Worm (Caenorhabditis elegans) whole organism, dauer: Measurements from ENCODE around the gene Y105C5A.1273.
"Not testable (repeated sequence)": the region's sequence is repeated elsewhere in the genome, so short reads cannot be mapped to it uniquely, and the experiment has no call there.

Experiments
- unc-62 ChIP-seq: sonication (generic microtip); optimal IDR thresholded peaks from 2 replicates; lab custom pipeline; 2017; ENCODE audit warnings: missing biosample characterization, missing genetic modification reagents, missing genetic modification characterization

The Y105C5A.1273 gene

ce11 chrIV:15790846-15791245 lies at the start of gene Y105C5A.1273:
Gene Y105C5A.1273 (plus strand): TSS chrIV:15791146.
- not testable (repeated sequence) for TF ChIP-seq unc-62 (GFP tag; lab: Kevin White, UChicago)

- TF ChIP-seq unc-62 (GFP tag; lab: Kevin White, UChicago) = no peak
These were observed 40.8 kb upstream of the Y105C5A.1273 start for ce11 chrIV:15750014-15750776.

- not testable (repeated sequence) for TF ChIP-seq unc-62 (GFP tag; lab: Kevin White, UChicago)
These were observed 38.8 kb upstream of the Y105C5A.1273 start, which contains the start of gene Y105C5A.1285 for ce11 chrIV:15752114-15752513. Gene Y105C5A.1285 (plus strand): TSS chrIV:15752414.

ce11 chrIV:15793213-15793612 lies 2.3 kb downstream of the Y105C5A.1273 start:
- no peak for TF ChIP-seq unc-62 (GFP tag; lab: Kevin White, UChicago)

- TF ChIP-seq unc-62 (GFP tag; lab: Kevin White, UChicago) = no peak
These were observed 3.1 kb downstream of the Y105C5A.1273 start for ce11 chrIV:15794007-15794406.

- TF ChIP-seq unc-62 (GFP tag; lab: Kevin White, UChicago) = no peak
These were observed 23.1 kb downstream of the Y105C5A.1273 start for ce11 chrIV:15814044-15814443.

ce11 chrIV:15817490-15817889 lies 26.5 kb downstream of the Y105C5A.1273 start:
- TF ChIP-seq unc-62 (GFP tag; lab: Kevin White, UChicago) = no peak

ce11 chrIV:15819759-15820158 lies 28.8 kb downstream of the Y105C5A.1273 start, which contains the start of gene daf-38:
Gene daf-38 (plus strand): TSS chrIV:15820059.
- no peak for TF ChIP-seq unc-62 (GFP tag; lab: Kevin White, UChicago)
